Fruit fly (Drosophila melanogaster) whole organism, embryonic: ENCODE results near the gene RpS14a.

Experiments
- Abd-B ChIP-seq: fragments of 200-800 bp; sonication (Bioruptor generic); optimal IDR thresholded peaks from 2 replicates; lab custom pipeline; 2018; ENCODE audit warnings: missing biosample characterization, mild to moderate bottlenecking, missing genetic modification characterization, moderate library complexity
- Antp ChIP-seq: fragments of 200-800 bp; sonication (Bioruptor generic); optimal IDR thresholded peaks from 3 replicates; lab custom pipeline; 2016; ENCODE audit warnings: missing biosample characterization, missing genetic modification characterization
- CG10462 ChIP-seq: fragments of 200-800 bp; sonication (Bioruptor generic); optimal IDR thresholded peaks from 2 replicates; lab custom pipeline; 2016; ENCODE audit warnings: missing biosample characterization, missing genetic modification characterization
- CG10565 ChIP-seq: fragments of 200-800 bp; sonication (Bioruptor generic); optimal IDR thresholded peaks from 3 replicates; lab custom pipeline; 2016; ENCODE audit warnings: missing biosample characterization, mild to moderate bottlenecking, missing genetic modification characterization
- CG10979 ChIP-seq: fragments of 200-800 bp; sonication (Bioruptor generic); optimal IDR thresholded peaks from 2 replicates; lab custom pipeline; 2018; ENCODE audit warnings: missing biosample characterization, mild to moderate bottlenecking, missing genetic modification characterization, moderate library complexity
- CG11247 ChIP-seq: fragments of 200-800 bp; sonication (Bioruptor generic); IDR thresholded peaks from 2 replicates; pipeline ENCODE4 v1.3.6; 2022; ENCODE audit warnings: missing biosample characterization, missing genetic modification characterization
- CG11398 ChIP-seq: fragments of 200-800 bp; sonication (Bioruptor generic); optimal IDR thresholded peaks from 2 replicates; lab custom pipeline; 2016; ENCODE audit warnings: missing biosample characterization, missing genetic modification characterization
- CG11504 ChIP-seq: fragments of 200-800 bp; sonication (Bioruptor generic); optimal IDR thresholded peaks from 3 replicates; lab custom pipeline; 2019; ENCODE audit warnings: missing biosample characterization, mild to moderate bottlenecking, missing genetic modification characterization, moderate library complexity
- CG11560 ChIP-seq: fragments of 200-800 bp; sonication (Bioruptor generic); IDR thresholded peaks from 3 replicates; pipeline ENCODE4 v1.3.6; 2022; ENCODE audit warnings: missing biosample characterization, missing genetic modification characterization
- CG12299 ChIP-seq: fragments of 200-800 bp; sonication (Bioruptor generic); optimal IDR thresholded peaks from 2 replicates; lab custom pipeline; 2018; ENCODE audit warnings: missing biosample characterization, mild to moderate bottlenecking, missing genetic modification characterization
- CG12659 ChIP-seq: fragments of 200-800 bp; sonication (Bioruptor generic); optimal IDR thresholded peaks from 3 replicates; lab custom pipeline; 2017; ENCODE audit warnings: mild to moderate bottlenecking, missing biosample characterization, missing genetic modification reagents, missing genetic modification characterization
- CG13424 ChIP-seq: fragments of 200-800 bp; sonication (Bioruptor generic); optimal IDR thresholded peaks from 2 replicates; lab custom pipeline; 2019; ENCODE audit warnings: missing biosample characterization, mild to moderate bottlenecking, missing genetic modification characterization, moderate library complexity
- CG14441 ChIP-seq: fragments of 200-800 bp; sonication (Bioruptor generic); IDR thresholded peaks from 2 replicates; pipeline ENCODE4 v1.3.6; 2022; ENCODE audit warnings: missing biosample characterization, missing genetic modification characterization
- CG15479 ChIP-seq: fragments of 200-800 bp; sonication (Bioruptor generic); optimal IDR thresholded peaks from 3 replicates; lab custom pipeline; 2019; ENCODE audit warnings: missing biosample characterization, mild to moderate bottlenecking, missing genetic modification characterization, moderate library complexity
- CG1603 ChIP-seq: fragments of 200-800 bp; sonication (Bioruptor generic); optimal IDR thresholded peaks from 2 replicates; lab custom pipeline; 2019; ENCODE audit warnings: missing biosample characterization, mild to moderate bottlenecking, missing genetic modification characterization, moderate library complexity
- CG18619 ChIP-seq: fragments of 200-800 bp; sonication (Bioruptor generic); optimal IDR thresholded peaks from 3 replicates; lab custom pipeline; 2017; ENCODE audit warnings: missing biosample characterization, mild to moderate bottlenecking, missing genetic modification characterization
- CG31365 ChIP-seq: fragments of 200-800 bp; sonication (Bioruptor generic); optimal IDR thresholded peaks from 2 replicates; lab custom pipeline; 2018; ENCODE audit warnings: missing biosample characterization, mild to moderate bottlenecking, missing genetic modification characterization
- CG3407 ChIP-seq: fragments of 200-800 bp; sonication (Bioruptor generic); optimal IDR thresholded peaks from 2 replicates; lab custom pipeline; 2018; ENCODE audit warnings: missing biosample characterization, mild to moderate bottlenecking, missing genetic modification characterization
- CG3995 ChIP-seq: fragments of 200-800 bp; sonication (Bioruptor generic); optimal IDR thresholded peaks from 3 replicates; lab custom pipeline; 2016; ENCODE audit warnings: missing biosample characterization, missing genetic modification characterization
- CG4282 ChIP-seq: fragments of 200-800 bp; sonication (Bioruptor generic); optimal IDR thresholded peaks from 2 replicates; lab custom pipeline; 2016; ENCODE audit warnings: missing biosample characterization, missing genetic modification characterization
- CG43689 ChIP-seq: fragments of 200-800 bp; sonication (Bioruptor generic); IDR thresholded peaks from 2 replicates; pipeline ENCODE4 v1.3.6; 2022; ENCODE audit warnings: missing biosample characterization, missing genetic modification characterization
- CG6854 ChIP-seq: fragments of 200-800 bp; sonication (Bioruptor generic); optimal IDR thresholded peaks from 3 replicates; lab custom pipeline; 2017; ENCODE audit warnings: missing biosample characterization, mild to moderate bottlenecking, missing genetic modification characterization
- CG8924 ChIP-seq: fragments of 200-800 bp; optimal IDR thresholded peaks from 3 replicates; lab custom pipeline; 2019; ENCODE audit warnings: missing biosample characterization, mild to moderate bottlenecking, missing genetic modification characterization, moderate library complexity
- CG9215 ChIP-seq: fragments of 200-800 bp; sonication (Bioruptor generic); IDR thresholded peaks from 2 replicates; pipeline ENCODE4 v1.3.6; 2022; ENCODE audit warnings: missing biosample characterization, missing genetic modification characterization
- Dad ChIP-seq: fragments of 200-800 bp; sonication (Bioruptor generic); optimal IDR thresholded peaks from 3 replicates; lab custom pipeline; 2016; ENCODE audit warnings: missing biosample characterization, missing genetic modification characterization
- Dll ChIP-seq: fragments of 200-800 bp; sonication (Bioruptor generic); IDR thresholded peaks from 4 replicates; pipeline ENCODE4 v1.3.6; 2022; ENCODE audit warnings: missing biosample characterization, missing genetic modification characterization; ENCODE audit not compliant: partially characterized antibody
- Dref ChIP-seq: fragments of 200-800 bp; sonication (Bioruptor generic); IDR thresholded peaks from 2 replicates; pipeline ENCODE4 v1.3.6; 2022; ENCODE audit warnings: missing biosample characterization, missing genetic modification characterization
- Hr78 ChIP-seq, 2 experiments: fragments of 200-800 bp in 1 of 2; fragments of >200 bp in 1 of 2; sonication (Bioruptor generic) in 1 of 2; optimal IDR thresholded peaks; 2 replicates each; lab custom pipeline; 2017 to 2019; ENCODE audit warnings: missing biosample characterization in 2 of 2, missing genetic modification characterization in 2 of 2, mild to moderate bottlenecking in 1 of 2, moderate library complexity in 1 of 2
- Jarid2 ChIP-seq: fragments of 200-800 bp; sonication (Bioruptor generic); optimal IDR thresholded peaks from 3 replicates; lab custom pipeline; 2017; ENCODE audit warnings: mild to moderate bottlenecking, missing biosample characterization, missing genetic modification reagents, missing genetic modification characterization
- Lhr ChIP-seq: fragments of 200-800 bp; sonication (Bioruptor generic); optimal IDR thresholded peaks from 3 replicates; lab custom pipeline; 2017; ENCODE audit warnings: mild to moderate bottlenecking, missing biosample characterization, missing genetic modification reagents, missing genetic modification characterization
- Mrtf ChIP-seq: fragments of 200-800 bp; sonication (Bioruptor generic); IDR thresholded peaks from 3 replicates; pipeline ENCODE4 v1.3.6; 2022; ENCODE audit warnings: missing biosample characterization, missing genetic modification characterization
- Neu2 ChIP-seq: fragments of 200-800 bp; sonication (Bioruptor generic); optimal IDR thresholded peaks from 3 replicates; lab custom pipeline; 2016; ENCODE audit warnings: missing biosample characterization, missing genetic modification characterization, borderline replicate concordance
- Oaz ChIP-seq: fragments of 200-800 bp; sonication (Bioruptor generic); IDR thresholded peaks from 2 replicates; pipeline ENCODE4 v1.3.6; 2022; ENCODE audit warnings: missing biosample characterization, missing genetic modification characterization
- PHDP ChIP-seq: fragments of 200-800 bp; sonication (Bioruptor generic); optimal IDR thresholded peaks from 3 replicates; lab custom pipeline; 2018; ENCODE audit warnings: missing biosample characterization, mild to moderate bottlenecking, missing genetic modification characterization, moderate library complexity
- Rx ChIP-seq: fragments of 200-800 bp; sonication (Bioruptor generic); IDR thresholded peaks from 2 replicates; pipeline ENCODE4 v1.3.6; 2022; ENCODE audit warnings: missing biosample characterization, missing genetic modification characterization
- Usf ChIP-seq: fragments of 200-800 bp; sonication (Bioruptor generic); optimal IDR thresholded peaks from 2 replicates; lab custom pipeline; 2017; ENCODE audit warnings: missing genotype, missing biosample characterization, missing genetic modification characterization
- YL-1 ChIP-seq: fragments of 200-800 bp; sonication (Bioruptor generic); optimal IDR thresholded peaks from 3 replicates; lab custom pipeline; 2017; ENCODE audit warnings: missing biosample characterization, mild to moderate bottlenecking, missing genetic modification characterization
- chm ChIP-seq: fragments of 200-800 bp; sonication (Bioruptor generic); IDR thresholded peaks from 2 replicates; pipeline ENCODE4 v1.3.6; 2022; ENCODE audit warnings: missing biosample characterization, missing genetic modification characterization
- cwo ChIP-seq: fragments of 200-800 bp; sonication (Bioruptor generic); optimal IDR thresholded peaks from 3 replicates; lab custom pipeline; 2017; ENCODE audit warnings: missing biosample characterization, missing genetic modification characterization, mild to moderate bottlenecking, moderate library complexity, missing genetic modification reagents
- dati ChIP-seq: fragments of 200-800 bp; sonication (Bioruptor generic); IDR thresholded peaks from 2 replicates; pipeline ENCODE4 v1.3.6; 2022; ENCODE audit warnings: missing biosample characterization, missing genetic modification characterization
- disco-r ChIP-seq: fragments of 200-800 bp; sonication (Bioruptor generic); optimal IDR thresholded peaks from 2 replicates; lab custom pipeline; 2016; ENCODE audit warnings: missing biosample characterization, missing genetic modification characterization
- grau ChIP-seq: fragments of 200-800 bp; optimal IDR thresholded peaks from 3 replicates; lab custom pipeline; 2019; ENCODE audit warnings: missing biosample characterization, mild to moderate bottlenecking, missing genetic modification characterization, moderate library complexity
- insv ChIP-seq, 2 experiments: fragments of 200-800 bp; sonication (Bioruptor generic); optimal IDR thresholded peaks; 3 replicates each; lab custom pipeline; 2016 to 2018; ENCODE audit warnings: missing biosample characterization in 2 of 2, missing genetic modification characterization in 2 of 2
- kay ChIP-seq: fragments of 200-800 bp; sonication (Bioruptor generic); optimal IDR thresholded peaks from 2 replicates; lab custom pipeline; 2016; ENCODE audit warnings: missing biosample characterization, missing genetic modification characterization
- klu ChIP-seq: fragments of 200-800 bp; sonication (Bioruptor generic); IDR thresholded peaks from 2 replicates; pipeline ENCODE4 v1.3.6; 2022; ENCODE audit warnings: missing biosample characterization, missing genetic modification characterization
- mirr ChIP-seq: fragments of 200-800 bp; sonication (Bioruptor generic); optimal IDR thresholded peaks from 3 replicates; lab custom pipeline; 2018; ENCODE audit warnings: missing biosample characterization, mild to moderate bottlenecking, missing genetic modification characterization
- peb ChIP-seq: fragments of 200-800 bp; sonication (Bioruptor generic); IDR thresholded peaks from 2 replicates; pipeline ENCODE4 v1.3.6; 2022; ENCODE audit warnings: missing biosample characterization, missing genetic modification characterization
- repo ChIP-seq: fragments of 200-800 bp; sonication (Bioruptor generic); optimal IDR thresholded peaks from 2 replicates; lab custom pipeline; 2016; ENCODE audit warnings: missing biosample characterization, missing genetic modification characterization
- run ChIP-seq: fragments of 200-800 bp; sonication (Bioruptor generic); optimal IDR thresholded peaks from 3 replicates; lab custom pipeline; 2018; ENCODE audit warnings: missing biosample characterization, mild to moderate bottlenecking, missing genetic modification characterization
- slbo ChIP-seq: fragments of 200-800 bp; sonication (Bioruptor generic); IDR thresholded peaks from 2 replicates; pipeline ENCODE4 v1.3.6; 2022; ENCODE audit warnings: missing biosample characterization, missing genetic modification characterization
- trem ChIP-seq: fragments of 200-800 bp; optimal IDR thresholded peaks from 3 replicates; lab custom pipeline; 2019; ENCODE audit warnings: missing biosample characterization, mild to moderate bottlenecking, missing genetic modification characterization, moderate library complexity
- tup ChIP-seq: fragments of 200-800 bp; sonication (Bioruptor generic); optimal IDR thresholded peaks from 2 replicates; lab custom pipeline; 2016; ENCODE audit warnings: missing biosample characterization, mild to moderate bottlenecking, missing genetic modification characterization, moderate library complexity

Gene RpS14a

DNA sequence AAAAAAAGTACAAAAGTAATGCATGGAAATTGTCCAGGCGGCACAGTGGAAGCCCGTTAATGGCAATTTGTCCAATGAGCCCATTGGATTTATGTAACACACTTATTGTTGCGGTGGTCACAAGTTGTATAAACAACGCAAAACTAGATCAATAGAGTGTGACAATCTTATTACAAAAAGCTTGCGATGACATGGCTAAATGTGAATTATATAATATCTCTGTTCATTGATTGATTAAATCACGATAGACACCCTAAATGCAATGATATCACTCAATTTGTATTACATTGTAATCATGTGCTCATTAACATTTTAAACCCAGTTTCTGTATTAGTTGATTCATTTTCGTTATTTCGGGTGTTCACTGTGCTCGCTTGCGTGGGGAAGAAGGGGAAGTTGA lies 44.5 kb downstream of the RpS14a start (continued):
- TF ChIP-seq CG8924 (tag; lab: Kevin White, UChicago) = peak; percentile 9
- no peak for TF ChIP-seq Usf
- TF ChIP-seq CG11247 (GFP tag; lab: Robert Waterston, UW) = no peak
- TF ChIP-seq CG15479 (GFP tag; lab: Kevin White, UChicago) = no peak
- no peak for TF ChIP-seq Dad
- TF ChIP-seq CG3407 = peak; percentile 24
- no peak for TF ChIP-seq klu (GFP tag; lab: Robert Waterston, UW)
- peak; percentile 88 for TF ChIP-seq grau (tag; lab: Kevin White, UChicago)
- TF ChIP-seq cwo (GFP tag; lab: Kevin White, UChicago) = no peak
- TF ChIP-seq CG31365 (tag; lab: Kevin White, UChicago) = no peak
- no peak for TF ChIP-seq slbo (GFP tag; lab: Robert Waterston, UW)
- TF ChIP-seq Oaz = no peak
- TF ChIP-seq CG9215 (GFP tag; lab: Robert Waterston, UW) = no peak
- no peak for TF ChIP-seq Dref (GFP tag; lab: Robert Waterston, UW)
- TF ChIP-seq trem (tag; lab: Kevin White, UChicago) = no peak
- TF ChIP-seq Antp (GFP tag; lab: Kevin White, UChicago) = no peak
- no peak for TF ChIP-seq kay (GFP tag; lab: Kevin White, UChicago)
- TF ChIP-seq PHDP (tag; lab: Kevin White, UChicago) = peak; percentile 4
- TF ChIP-seq mirr (GFP tag; lab: Kevin White, UChicago) = no peak
- no peak for TF ChIP-seq CG12299 (tag; lab: Kevin White, UChicago)
- TF ChIP-seq CG10565 (GFP tag; lab: Kevin White, UChicago) = no peak
- TF ChIP-seq Rx (GFP tag; lab: Robert Waterston, UW) = no peak
- TF ChIP-seq tup (GFP tag; lab: Kevin White, UChicago) = no peak
- no peak for TF ChIP-seq CG18619 (GFP tag; lab: Kevin White, UChicago)
- peak; percentile 44 for TF ChIP-seq CG1603
- no peak for TF ChIP-seq peb
- TF ChIP-seq CG4282 (GFP tag; lab: Kevin White, UChicago) = no peak
- TF ChIP-seq Abd-B (GFP tag; lab: Kevin White, UChicago) = no peak
- no peak for TF ChIP-seq Lhr (GFP tag; lab: Kevin White, UChicago)
- no peak for TF ChIP-seq CG11560 (tag; lab: Robert Waterston, UW)
- no peak for TF ChIP-seq CG3995 (GFP tag; lab: Kevin White, UChicago)
- no peak for TF ChIP-seq insv (GFP tag; optimal IDR thresholded peaks at IDR 0.05; lab: Kevin White, UChicago)
- no peak for TF ChIP-seq Mrtf (GFP tag; lab: Robert Waterston, UW)
- TF ChIP-seq Hr78 (GFP tag; optimal IDR thresholded peaks at IDR 0.05; lab: Kevin White, UChicago) = no peak
- TF ChIP-seq CG10979 (tag; lab: Kevin White, UChicago) = peak; percentile 42
- TF ChIP-seq dati (GFP tag; lab: Robert Waterston, UW) = no peak
- TF ChIP-seq CG43689 (GFP tag; lab: Robert Waterston, UW) = no peak
- no peak for TF ChIP-seq YL-1 (GFP tag; lab: Kevin White, UChicago)
- no peak for TF ChIP-seq CG10462 (GFP tag; lab: Kevin White, UChicago)
- no peak for TF ChIP-seq CG11398 (GFP tag; lab: Kevin White, UChicago)
- no peak for TF ChIP-seq CG6854 (GFP tag; lab: Kevin White, UChicago)
- TF ChIP-seq repo (GFP tag; lab: Kevin White, UChicago) = no peak
- TF ChIP-seq CG14441 (GFP tag; lab: Robert Waterston, UW) = no peak
- no peak for TF ChIP-seq Jarid2 (GFP tag; lab: Kevin White, UChicago)
- TF ChIP-seq Neu2 = no peak
- no peak for TF ChIP-seq CG12659 (GFP tag; lab: Kevin White, UChicago)
- TF ChIP-seq chm (GFP tag; lab: Robert Waterston, UW) = no peak
- TF ChIP-seq Dll (GFP tag; lab: Robert Waterston, UW) = no peak
- peak; percentile 9 for TF ChIP-seq CG13424 (tag; lab: Kevin White, UChicago)
- peak; percentile 46 for TF ChIP-seq CG11504 (tag; lab: Kevin White, UChicago)
- no peak for TF ChIP-seq run
- no peak for TF ChIP-seq disco-r (GFP tag; lab: Kevin White, UChicago)
